Worm (Caenorhabditis elegans): ENCODE data around the gene ctsa-2.

DNA sequence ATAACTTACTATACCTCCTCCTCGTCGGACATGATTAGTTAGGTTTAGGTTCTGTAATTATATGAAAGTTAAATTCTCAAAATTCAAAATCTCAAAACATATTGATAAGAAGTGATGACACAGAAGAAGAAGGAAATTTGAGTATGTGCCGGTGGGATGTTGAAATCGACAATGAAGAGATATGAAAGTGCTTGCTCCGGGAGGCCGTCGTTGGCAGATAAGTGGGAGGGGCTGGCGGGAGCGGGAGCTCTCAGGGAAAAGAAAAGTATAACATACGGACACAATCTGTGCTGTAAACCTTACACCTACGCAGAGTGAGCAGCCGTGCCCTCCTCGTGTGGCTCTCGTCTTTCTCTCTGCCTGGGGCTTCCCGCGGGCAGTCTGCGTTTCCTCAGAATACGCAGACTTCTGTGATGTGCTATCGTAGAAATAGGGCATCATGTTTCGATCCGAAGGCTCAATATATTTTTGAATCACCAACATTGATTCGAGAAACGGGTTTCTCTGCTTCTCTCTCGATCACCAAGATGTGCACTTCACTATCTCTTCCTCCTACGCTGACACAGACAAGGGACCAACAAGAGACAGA is 20.1 kb downstream of the ctsa-2 start, which contains the start of gene mup-2:
- TF ChIP-seq ceh-43 (GFP tag; optimal IDR thresholded peaks at IDR 0.05), result no peak
- no peak for TF ChIP-seq lin-13 (tag; optimal IDR thresholded peaks at IDR 0.05)
- no peak for TF ChIP-seq blmp-1 (tag; optimal IDR thresholded peaks at IDR 0.05)
- peak; percentile 75 for TF ChIP-seq unc-62 (GFP tag; optimal IDR thresholded peaks at IDR 0.05)
- no peak for TF ChIP-seq mab-5 (tag; optimal IDR thresholded peaks at IDR 0.05)
- TF ChIP-seq nhr-12 (tag; optimal IDR thresholded peaks at IDR 0.05), result no peak
- TF ChIP-seq unc-39 (tag; optimal IDR thresholded peaks at IDR 0.05), result no peak
- no peak for TF ChIP-seq snpc-4 (tag; optimal IDR thresholded peaks at IDR 0.05)
- TF ChIP-seq flh-1 (GFP tag; optimal IDR thresholded peaks at IDR 0.05), result no peak
- no peak for TF ChIP-seq ztf-11 (tag; optimal IDR thresholded peaks at IDR 0.05)
- no peak for TF ChIP-seq nhr-76 (tag; optimal IDR thresholded peaks at IDR 0.05)
- TF ChIP-seq pha-4 (tag; optimal IDR thresholded peaks at IDR 0.05), result no peak
- no peak for TF ChIP-seq bed-3 (GFP tag; optimal IDR thresholded peaks at IDR 0.05)

Data from whole organism, mixed stage, embryonic.